Worm (Caenorhabditis elegans) whole organism, late embryonic: ENCODE data around the gene swsn-4.

Experiments
- ama-1 ChIP-seq: fragments of 150-350 bp; optimal IDR thresholded peaks from 2 replicates; lab custom pipeline; 2014
- ceh-14 ChIP-seq: sonication (generic microtip); optimal IDR thresholded peaks from 2 replicates; lab custom pipeline; 2016; ENCODE audit warnings: missing genotype, missing genetic modification characterization, missing compliant biosample characterization
- fkh-10 ChIP-seq: fragments of 150-350 bp; optimal IDR thresholded peaks from 2 replicates; lab custom pipeline; 2014; ENCODE audit warnings: missing biosample characterization, missing genetic modification reagents, missing genetic modification characterization
- hlh-13 ChIP-seq: fragments of 200-800 bp; sonication (Bioruptor generic); optimal IDR thresholded peaks from 2 replicates; lab custom pipeline; 2018; ENCODE audit warnings: mild to moderate bottlenecking, missing genetic modification characterization, missing compliant biosample characterization
- hlh-15 ChIP-seq: sonication (generic microtip); optimal IDR thresholded peaks from 2 replicates; lab custom pipeline; 2016; ENCODE audit warnings: missing genetic modification characterization, missing compliant biosample characterization
- pha-4 ChIP-seq: fragments of 150-350 bp; optimal IDR thresholded peaks from 2 replicates; lab custom pipeline; 2018; ENCODE audit warnings: missing biosample characterization, missing genetic modification reagents, missing genetic modification characterization
- sox-4 ChIP-seq: sonication (generic microtip); optimal IDR thresholded peaks from 2 replicates; lab custom pipeline; 2017; ENCODE audit warnings: mild to moderate bottlenecking, missing genetic modification characterization, inconsistent platforms, missing compliant biosample characterization
- syd-9 ChIP-seq: sonication (generic microtip); optimal IDR thresholded peaks from 2 replicates; lab custom pipeline; 2016; ENCODE audit warnings: mild to moderate bottlenecking, missing genetic modification characterization, moderate library complexity, missing compliant biosample characterization
- tbx-7 ChIP-seq: sonication (generic microtip); optimal IDR thresholded peaks from 2 replicates; lab custom pipeline; 2016; ENCODE audit warnings: missing genotype, missing genetic modification characterization, missing compliant biosample characterization
- unc-3 ChIP-seq, 2 experiments: fragments of 200-800 bp in 1 of 2; sonication (Bioruptor generic) in 1 of 2; sonication (generic microtip) in 1 of 2; conservative IDR thresholded peaks in 1 of 2; optimal IDR thresholded peaks in 1 of 2; 2 replicates each; pipeline versions ENCODE4 v1.3.6 to Lab custom; 2016 to 2022; ENCODE audit warnings: missing compliant biosample characterization in 2 of 2, missing genetic modification characterization in 2 of 2, missing genetic modification reagents in 1 of 2
- unc-86 ChIP-seq: sonication (generic microtip); optimal IDR thresholded peaks from 2 replicates; lab custom pipeline; 2016; ENCODE audit warnings: missing genetic modification characterization, missing compliant biosample characterization

DNA sequence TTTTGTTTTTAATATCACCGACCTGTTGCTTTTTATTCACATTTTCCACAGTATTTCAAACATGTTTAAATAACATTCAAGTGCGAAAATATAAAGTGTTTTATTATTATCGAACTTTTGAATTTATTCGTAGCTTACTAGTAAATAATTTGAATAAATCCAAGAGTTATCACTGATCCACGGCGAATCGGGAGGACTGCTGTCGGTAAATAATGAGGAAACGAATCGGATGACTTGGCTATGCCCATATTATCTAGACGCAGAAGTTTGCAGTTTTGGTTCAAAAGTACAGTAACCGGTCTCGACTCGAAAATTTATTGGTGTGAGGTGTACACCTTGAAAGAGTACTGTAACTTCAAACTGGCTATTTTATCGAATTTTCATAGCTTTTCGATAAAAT is 30.7 kb downstream of the swsn-4 start:
- no peak for TF ChIP-seq hlh-13 (GFP tag; lab: Kevin White, UChicago)
- TF ChIP-seq hlh-15 (tag; lab: Kevin White, UChicago): no peak
- no peak for TF ChIP-seq ama-1 (lab: Kevin White, UChicago)
- TF ChIP-seq sox-4: no peak
- TF ChIP-seq pha-4 (tag; lab: Kevin White, UChicago): no peak
- TF ChIP-seq unc-3 (GFP tag; conservative IDR thresholded peaks at IDR 0.05; lab: Robert Waterston, UW): no peak
- TF ChIP-seq unc-3 (tag; optimal IDR thresholded peaks at IDR 0.05; lab: Kevin White, UChicago): no peak
- no peak for TF ChIP-seq fkh-10 (GFP tag; lab: Kevin White, UChicago)
- TF ChIP-seq ceh-14 (tag; lab: Kevin White, UChicago): no peak
- no peak for TF ChIP-seq syd-9
- no peak for TF ChIP-seq unc-86 (tag; lab: Kevin White, UChicago)
- no peak for TF ChIP-seq tbx-7 (tag; lab: Kevin White, UChicago)
